Fruit fly (Drosophila melanogaster) whole organism, prepupa: Measurements from ENCODE around the gene Hsp110.
A peak's percentile ranks its signal among the peaks of the same experiment; 100 is the strongest.

Source experiments
- CG10631 ChIP-seq: fragments of 200-800 bp; sonication (Bioruptor generic); optimal IDR thresholded peaks from 2 replicates; lab custom pipeline; 2016; ENCODE audit warnings: missing biosample characterization, missing genetic modification characterization
- CG10669 ChIP-seq: fragments of 200-800 bp; sonication (Bioruptor generic); optimal IDR thresholded peaks from 3 replicates; lab custom pipeline; 2018; ENCODE audit warnings: missing biosample characterization, mild to moderate bottlenecking, missing genetic modification characterization, moderate library complexity
- CG11294 ChIP-seq: fragments of 200-800 bp; sonication (Bioruptor generic); IDR thresholded peaks from 2 replicates; pipeline ENCODE4 v1.3.6; 2022; ENCODE audit warnings: missing biosample characterization, missing genetic modification characterization
- CG11762 ChIP-seq: fragments of 200-800 bp; sonication (Bioruptor generic); optimal IDR thresholded peaks from 3 replicates; lab custom pipeline; 2016; ENCODE audit warnings: missing biosample characterization, missing genetic modification characterization; ENCODE audit not compliant: insufficient read depth
- CG11902 ChIP-seq: fragments of 200-800 bp; sonication (Bioruptor generic); optimal IDR thresholded peaks from 3 replicates; lab custom pipeline; 2016; ENCODE audit warnings: missing biosample characterization, missing genetic modification characterization
- CG16779 ChIP-seq: fragments of 200-800 bp; sonication (Bioruptor generic); optimal IDR thresholded peaks from 3 replicates; lab custom pipeline; 2017; ENCODE audit warnings: missing biosample characterization, mild to moderate bottlenecking, missing genetic modification characterization
- CG31627 ChIP-seq: fragments of 200-800 bp; sonication (Bioruptor generic); optimal IDR thresholded peaks from 3 replicates; lab custom pipeline; 2016; ENCODE audit warnings: missing biosample characterization, missing genetic modification characterization
- CG32006 ChIP-seq: fragments of 200-800 bp; sonication (Bioruptor generic); optimal IDR thresholded peaks from 3 replicates; lab custom pipeline; 2017; ENCODE audit warnings: missing biosample characterization, mild to moderate bottlenecking, missing genetic modification characterization
- CG34406 ChIP-seq: fragments of 200-800 bp; sonication (Bioruptor generic); optimal IDR thresholded peaks from 3 replicates; lab custom pipeline; 2016; ENCODE audit warnings: missing biosample characterization, missing genetic modification characterization
- CG6163 ChIP-seq: fragments of 200-800 bp; sonication (Bioruptor generic); IDR thresholded peaks from 3 replicates; pipeline ENCODE4 v1.3.6; 2022; ENCODE audit warnings: missing biosample characterization, missing genetic modification characterization
- CG6808 ChIP-seq: fragments of 200-800 bp; sonication (Bioruptor generic); optimal IDR thresholded peaks from 3 replicates; lab custom pipeline; 2017; ENCODE audit warnings: missing biosample characterization, missing genetic modification characterization, mild to moderate bottlenecking, moderate library complexity, missing genetic modification reagents
- CG6854 ChIP-seq: fragments of 200-800 bp; sonication (Bioruptor generic); optimal IDR thresholded peaks from 2 replicates; lab custom pipeline; 2017; ENCODE audit warnings: missing biosample characterization, mild to moderate bottlenecking, missing genetic modification characterization
- CG8119 ChIP-seq: fragments of 200-800 bp; sonication (Bioruptor generic); IDR thresholded peaks from 3 replicates; pipeline ENCODE4 v1.3.6; 2022; ENCODE audit warnings: missing biosample characterization, missing genetic modification characterization
- CG8319 ChIP-seq: fragments of 200-800 bp; sonication (Bioruptor generic); optimal IDR thresholded peaks from 3 replicates; lab custom pipeline; 2016; ENCODE audit warnings: missing biosample characterization, missing genetic modification characterization
- CG8632 ChIP-seq: fragments of 200-800 bp; sonication (Bioruptor generic); optimal IDR thresholded peaks from 3 replicates; lab custom pipeline; 2016; ENCODE audit warnings: missing biosample characterization, missing genetic modification characterization
- Eip75B ChIP-seq: fragments of 200-800 bp; sonication (Bioruptor generic); optimal IDR thresholded peaks from 3 replicates; lab custom pipeline; 2016; ENCODE audit warnings: missing biosample characterization, missing genetic modification characterization
- Eip78C ChIP-seq: fragments of 200-800 bp; sonication (Bioruptor generic); peaks from one replicate; lab custom pipeline; 2016; ENCODE audit warnings: missing biosample characterization, missing genetic modification characterization
- Gug ChIP-seq: fragments of 200-800 bp; sonication (Bioruptor generic); IDR thresholded peaks from 2 replicates; pipeline ENCODE4 v1.3.6; 2022; ENCODE audit warnings: missing biosample characterization, missing genetic modification characterization
- Hr38 ChIP-seq: sonication (Bioruptor generic); optimal IDR thresholded peaks from 2 replicates; lab custom pipeline; 2016; ENCODE audit warnings: missing biosample characterization, missing genetic modification characterization
- Hr39 ChIP-seq: fragments of 200-800 bp; sonication (Bioruptor generic); optimal IDR thresholded peaks from 2 replicates; lab custom pipeline; 2016; ENCODE audit warnings: missing biosample characterization, missing genetic modification characterization
- Hr4 ChIP-seq: fragments of 200-800 bp; sonication (Bioruptor generic); optimal IDR thresholded peaks from 3 replicates; lab custom pipeline; 2016; ENCODE audit warnings: missing biosample characterization, missing genetic modification characterization
- Lpt ChIP-seq: fragments of 200-800 bp; sonication (Bioruptor generic); optimal IDR thresholded peaks from 3 replicates; lab custom pipeline; 2016; ENCODE audit warnings: missing biosample characterization, missing genetic modification characterization
- Met ChIP-seq: fragments of 200-800 bp; sonication (Bioruptor generic); optimal IDR thresholded peaks from 3 replicates; lab custom pipeline; 2016; ENCODE audit warnings: missing biosample characterization, missing genetic modification characterization
- OdsH ChIP-seq: fragments of 200-800 bp; sonication (Bioruptor generic); optimal IDR thresholded peaks from 3 replicates; lab custom pipeline; 2016; ENCODE audit warnings: missing biosample characterization, missing genetic modification characterization
- Smox ChIP-seq: fragments of 200-800 bp; sonication (Bioruptor generic); optimal IDR thresholded peaks from 3 replicates; lab custom pipeline; 2016; ENCODE audit warnings: missing biosample characterization, missing genetic modification characterization
- Sox102F ChIP-seq: fragments of 200-800 bp; sonication (Bioruptor generic); optimal IDR thresholded peaks from 2 replicates; lab custom pipeline; 2016; ENCODE audit warnings: missing biosample characterization, mild to moderate bottlenecking, missing genetic modification characterization
- Sox14 ChIP-seq: fragments of 200-800 bp; sonication (Bioruptor generic); optimal IDR thresholded peaks from 3 replicates; lab custom pipeline; 2016; ENCODE audit warnings: missing biosample characterization, missing genetic modification characterization
- achi ChIP-seq: fragments of 200-800 bp; sonication (Bioruptor generic); optimal IDR thresholded peaks from 3 replicates; lab custom pipeline; 2016; ENCODE audit warnings: missing biosample characterization, missing genetic modification characterization
- acj6 ChIP-seq: fragments of 200-800 bp; sonication (Bioruptor generic); optimal IDR thresholded peaks from 3 replicates; lab custom pipeline; 2016; ENCODE audit warnings: missing biosample characterization, missing genetic modification characterization
- dac ChIP-seq: fragments of 200-800 bp; sonication (Bioruptor generic); optimal IDR thresholded peaks from 2 replicates; lab custom pipeline; 2017; ENCODE audit warnings: missing biosample characterization, mild to moderate bottlenecking, missing genetic modification characterization
- dsx ChIP-seq: fragments of 200-800 bp; optimal IDR thresholded peaks from 3 replicates; lab custom pipeline; 2019; ENCODE audit warnings: missing biosample characterization, mild to moderate bottlenecking, missing genetic modification characterization, moderate library complexity; ENCODE audit not compliant: poor library complexity, severe bottlenecking
- eg ChIP-seq: fragments of 200-800 bp; sonication (Bioruptor generic); IDR thresholded peaks from 3 replicates; pipeline ENCODE4 v1.3.6; 2022; ENCODE audit warnings: missing biosample characterization, missing genetic modification characterization
- esn ChIP-seq: fragments of 200-800 bp; sonication (Bioruptor generic); optimal IDR thresholded peaks from 2 replicates; lab custom pipeline; 2016; ENCODE audit warnings: missing biosample characterization, mild to moderate bottlenecking, missing genetic modification characterization, moderate library complexity
- fd59A ChIP-seq: fragments of 200-800 bp; sonication (Bioruptor generic); optimal IDR thresholded peaks from 2 replicates; lab custom pipeline; 2017; ENCODE audit warnings: missing biosample characterization, mild to moderate bottlenecking, missing genetic modification characterization, missing genetic modification reagents
- fd85E ChIP-seq: fragments of 200-800 bp; sonication (Bioruptor generic); optimal IDR thresholded peaks from 3 replicates; lab custom pipeline; 2016; ENCODE audit warnings: missing biosample characterization, missing genetic modification characterization
- fkh ChIP-seq: fragments of 200-800 bp; sonication (Bioruptor generic); optimal IDR thresholded peaks from 3 replicates; lab custom pipeline; 2017; ENCODE audit warnings: missing biosample characterization, mild to moderate bottlenecking, missing genetic modification characterization, moderate library complexity
- lz ChIP-seq: fragments of 200-800 bp; sonication (Bioruptor generic); optimal IDR thresholded peaks from 3 replicates; lab custom pipeline; 2016; ENCODE audit warnings: missing biosample characterization, missing genetic modification characterization
- net ChIP-seq: fragments of 200-800 bp; sonication (Bioruptor generic); optimal IDR thresholded peaks from 3 replicates; lab custom pipeline; 2016; ENCODE audit warnings: missing biosample characterization, missing genetic modification characterization
- pdm3 ChIP-seq: fragments of 200-800 bp; sonication (Bioruptor generic); optimal IDR thresholded peaks from 3 replicates; lab custom pipeline; 2016; ENCODE audit warnings: missing biosample characterization, missing genetic modification characterization
- salr ChIP-seq, 2 experiments: fragments of 200-800 bp; sonication (Bioruptor generic); optimal IDR thresholded peaks; 3 replicates each; lab custom pipeline; 2016 to 2018; ENCODE audit warnings: missing biosample characterization in 2 of 2, missing genetic modification characterization in 2 of 2, mild to moderate bottlenecking in 1 of 2
- ss ChIP-seq, 2 experiments: fragments of 200-800 bp; sonication (Bioruptor generic); optimal IDR thresholded peaks; 2 replicates in 1 of 2; 3 replicates in 1 of 2; lab custom pipeline; 2017 to 2018; ENCODE audit warnings: mild to moderate bottlenecking in 2 of 2, missing biosample characterization in 2 of 2, missing genetic modification characterization in 2 of 2, moderate library complexity in 1 of 2
- svp ChIP-seq: fragments of 200-800 bp; sonication (Bioruptor generic); peaks from one replicate; lab custom pipeline; 2016; ENCODE audit warnings: missing biosample characterization, missing genetic modification characterization
- topi ChIP-seq: fragments of 200-800 bp; sonication (Bioruptor generic); optimal IDR thresholded peaks from 3 replicates; lab custom pipeline; 2016; ENCODE audit warnings: missing biosample characterization, missing genetic modification characterization

Hsp110 gene

dm6 chr3L:14055260-14055696 lies 18.5 kb downstream of the Hsp110 start (continued):
- no peak for TF ChIP-seq Lpt (GFP tag; lab: Kevin White, UChicago)
- no peak for TF ChIP-seq CG16779 (tag; lab: Kevin White, UChicago)
- peak; percentile 72 for TF ChIP-seq Sox14 (GFP tag; lab: Kevin White, UChicago)
- no peak for TF ChIP-seq fd59A (GFP tag; lab: Kevin White, UChicago)
- peak; percentile 76 for TF ChIP-seq Met (GFP tag; lab: Kevin White, UChicago)
- peak; percentile 67 for TF ChIP-seq topi (GFP tag; lab: Kevin White, UChicago)
- no peak for TF ChIP-seq CG6163 (GFP tag; lab: Robert Waterston, UW)
- no peak for TF ChIP-seq eg (GFP tag; lab: Robert Waterston, UW)
- no peak for TF ChIP-seq dsx
- peak; percentile 51 for TF ChIP-seq CG34406 (GFP tag; lab: Kevin White, UChicago)
- TF ChIP-seq CG32006: peak; percentile 52

DNA sequence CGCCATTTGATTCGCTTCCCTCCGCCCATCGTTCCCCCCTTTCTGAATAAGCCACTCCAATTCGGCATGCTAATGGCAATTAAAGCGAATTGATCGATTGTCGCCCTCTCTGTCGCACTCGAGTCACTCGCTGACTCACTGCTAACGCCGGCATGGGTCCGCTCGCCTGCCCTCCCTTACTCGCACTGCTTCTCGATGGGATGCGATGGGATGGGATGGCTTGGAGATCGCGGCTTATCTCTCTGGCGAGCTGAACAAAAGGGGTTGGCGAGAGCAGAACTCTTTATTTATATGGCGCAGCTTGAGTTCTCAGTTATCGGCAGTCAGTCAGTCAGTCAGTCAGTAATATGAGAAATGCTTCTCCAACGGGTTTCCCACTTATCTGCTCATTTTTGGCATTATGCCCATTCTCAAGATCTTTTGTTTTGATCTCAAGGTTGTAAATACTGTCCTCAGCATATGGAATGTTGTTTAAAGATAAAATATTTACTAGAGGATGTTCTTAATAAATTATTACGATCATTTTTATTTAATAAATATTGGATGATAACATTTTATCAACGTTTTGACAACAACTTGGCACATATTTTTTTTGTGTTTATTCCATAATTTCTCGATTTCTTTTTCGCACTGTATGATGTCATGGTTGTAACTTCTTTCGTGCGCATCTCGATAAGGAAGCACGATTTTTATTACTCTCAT lies 19.1 kb downstream of the Hsp110 start:
- TF ChIP-seq CG31627 (GFP tag; lab: Kevin White, UChicago) (peak; percentile 0), pdm3 (GFP tag; lab: Kevin White, UChicago) (peak; percentile 3), Smox (GFP tag; lab: Kevin White, UChicago) (peak; percentile 44), Eip78C (GFP tag; lab: Kevin White, UChicago) (peak; percentile 80), CG16779 (tag; lab: Kevin White, UChicago) (no peak), topi (GFP tag; lab: Kevin White, UChicago) (peak; percentile 30), CG10631 (GFP tag; lab: Kevin White, UChicago) (peak; percentile 7), CG8119 (GFP tag; lab: Robert Waterston, UW) (no peak), CG8632 (GFP tag; lab: Kevin White, UChicago) (no peak), esn (peak; percentile 34), ss (GFP tag; optimal IDR thresholded peaks at IDR 0.05; lab: Kevin White, UChicago) (no peak), fkh (peak; percentile 29), dac (GFP tag; lab: Kevin White, UChicago) (no peak), OdsH (GFP tag; lab: Kevin White, UChicago) (peak; percentile 15), eg (GFP tag; lab: Robert Waterston, UW) (no peak), Lpt (GFP tag; lab: Kevin White, UChicago) (no peak), Sox102F (peak; percentile 53), svp (GFP tag; lab: Kevin White, UChicago) (peak; percentile 70), CG6163 (GFP tag; lab: Robert Waterston, UW) (no peak), Sox14 (GFP tag; lab: Kevin White, UChicago) (no peak), achi (GFP tag; lab: Kevin White, UChicago) (peak; percentile 15), lz (GFP tag; lab: Kevin White, UChicago) (peak; percentile 10), Met (GFP tag; lab: Kevin White, UChicago) (peak; percentile 28), CG6808 (GFP tag; lab: Kevin White, UChicago) (no peak), fd85E (GFP tag; lab: Kevin White, UChicago) (no peak), Hr39 (GFP tag; lab: Kevin White, UChicago) (peak; percentile 14)

dm6 chr3L:14056816-14057215 lies 20.0 kb downstream of the Hsp110 start:
- TF ChIP-seq fkh (peak; percentile 74), CG8319 (GFP tag; lab: Kevin White, UChicago) (no peak)

- peak; percentile 28 for TF ChIP-seq Eip75B
- TF ChIP-seq net: peak; percentile 50
- peak; percentile 34 for TF ChIP-seq CG10669 (GFP tag; lab: Kevin White, UChicago)
- peak; percentile 17 for TF ChIP-seq CG10631 (GFP tag; lab: Kevin White, UChicago)
- no peak for TF ChIP-seq salr (GFP tag; optimal IDR thresholded peaks at IDR 0.05; lab: Kevin White, UChicago)
- no peak for TF ChIP-seq CG16779 (tag; lab: Kevin White, UChicago)
- TF ChIP-seq dsx: peak; percentile 24
- no peak for TF ChIP-seq fd59A (GFP tag; lab: Kevin White, UChicago)
- TF ChIP-seq Smox (GFP tag; lab: Kevin White, UChicago): no peak
- no peak for TF ChIP-seq Hr4
- no peak for TF ChIP-seq Hr38
- peak; percentile 25; the same call in 1 of the 2 replicates for TF ChIP-seq Gug
- TF ChIP-seq CG11762: no peak
- TF ChIP-seq CG6854 (GFP tag; lab: Kevin White, UChicago): peak; percentile 49
- no peak for TF ChIP-seq CG11294 (GFP tag; lab: Robert Waterston, UW)
- TF ChIP-seq Eip78C (GFP tag; lab: Kevin White, UChicago): peak; percentile 82
- no peak for TF ChIP-seq CG11902
- TF ChIP-seq acj6: peak; percentile 43
Measured at dm6 chr3L:14059266-14059974, 22.6 kb downstream of the Hsp110 start.
